Worm (Caenorhabditis elegans): ENCODE results near the gene F57B9.1.
A peak's percentile ranks its signal among the peaks of the same experiment; 100 is the strongest.

- TF ChIP-seq nhr-28 (tag; optimal IDR thresholded peaks at IDR 0.05), result no peak
- no peak for TF ChIP-seq elt-3 (tag; optimal IDR thresholded peaks at IDR 0.05)
- TF ChIP-seq snpc-4 (tag; optimal IDR thresholded peaks at IDR 0.05), result no peak
- TF ChIP-seq bed-3 (GFP tag; optimal IDR thresholded peaks at IDR 0.05), result no peak
- no peak for TF ChIP-seq lin-13 (tag; optimal IDR thresholded peaks at IDR 0.05)
- TF ChIP-seq ztf-11 (tag; optimal IDR thresholded peaks at IDR 0.05), result no peak
- TF ChIP-seq ces-1 (GFP tag; optimal IDR thresholded peaks at IDR 0.05), result peak; percentile 34
- TF ChIP-seq blmp-1 (tag; optimal IDR thresholded peaks at IDR 0.05), result no peak
- no peak for TF ChIP-seq nhr-76 (tag; optimal IDR thresholded peaks at IDR 0.05)
- TF ChIP-seq lsy-2 (tag; optimal IDR thresholded peaks at IDR 0.05), result peak; percentile 65
Measured at ce11 chrIII:6968080-6968639, 6.3 kb downstream of the F57B9.1 start, which contains the start of gene panl-2.

Measured in whole organism, mixed stage, embryonic.